In genomic region chr3R:15342432-15342925, dm6 we compare ENCODE assay signal across 1 fruit fly cellular context.
TF ChIP-seq lines count a peak whose summit lies in the region.

No protein-coding gene starts in this region.

TF ChIP-seq in whole organism, embryonic, 481 proteins besides CTCF, POLR2A, EP300 and RAD21 (continued from another document):
- TF ChIP-seq CG17328 (GFP tag; IDR thresholded peaks at IDR 0.05; lab: Robert Waterston, UW) = no peak; the same call in 1 of the 2 replicates
- TF ChIP-seq Dfd (GFP tag; optimal IDR thresholded peaks at IDR 0.05; lab: Kevin White, UChicago) = no peak
- TF ChIP-seq CG34224 (GFP tag; IDR thresholded peaks at IDR 0.05; lab: Robert Waterston, UW; ENCODE audit: partially characterized antibody) = no peak
- TF ChIP-seq CG14050 (GFP tag; IDR thresholded peaks at IDR 0.05; lab: Robert Waterston, UW) = no peak
- TF ChIP-seq CG12104 (GFP tag; optimal IDR thresholded peaks at IDR 0.05; lab: Kevin White, UChicago) = no peak
- no peak for TF ChIP-seq Doc3 (GFP tag; IDR thresholded peaks at IDR 0.05; lab: Robert Waterston, UW; ENCODE audit: partially characterized antibody)
- TF ChIP-seq Fer2 (tag; optimal IDR thresholded peaks at IDR 0.05; lab: Kevin White, UChicago) = no peak
- no peak for TF ChIP-seq CG8944 (GFP tag; optimal IDR thresholded peaks at IDR 0.05; lab: Kevin White, UChicago)
- peak; percentile 9; the same call in 2 of the 4 replicates for TF ChIP-seq Gug (GFP tag; IDR thresholded peaks at IDR 0.05; lab: Robert Waterston, UW)
- TF ChIP-seq unpg (GFP tag; optimal IDR thresholded peaks at IDR 0.05; lab: Kevin White, UChicago) = no peak
- TF ChIP-seq dysf (GFP tag; IDR thresholded peaks at IDR 0.05; lab: Robert Waterston, UW) = peak; percentile 33; the same call in 1 of the 3 replicates
- no peak for TF ChIP-seq pzg (GFP tag; optimal IDR thresholded peaks at IDR 0.05; lab: Kevin White, UChicago)
- TF ChIP-seq CG10654 (GFP tag; optimal IDR thresholded peaks at IDR 0.05; lab: Kevin White, UChicago) = no peak
- no peak for TF ChIP-seq nau (GFP tag; optimal IDR thresholded peaks at IDR 0.05; lab: Kevin White, UChicago)
- TF ChIP-seq Neu2 (GFP tag; optimal IDR thresholded peaks at IDR 0.05; lab: Kevin White, UChicago; ENCODE audit: borderline replicate concordance) = no peak
- no peak for TF ChIP-seq CG9797 (GFP tag; optimal IDR thresholded peaks at IDR 0.05; lab: Kevin White, UChicago)
- TF ChIP-seq CG15269 (tag; optimal IDR thresholded peaks at IDR 0.05; lab: Kevin White, UChicago) = no peak
- no peak for TF ChIP-seq CG3281 (GFP tag; optimal IDR thresholded peaks at IDR 0.05; lab: Kevin White, UChicago)
- no peak for TF ChIP-seq twi (tag; optimal IDR thresholded peaks at IDR 0.05; lab: Kevin White, UChicago)
- TF ChIP-seq CG18011 (GFP tag; optimal IDR thresholded peaks at IDR 0.05; lab: Kevin White, UChicago) = no peak
- TF ChIP-seq CG3407 (GFP tag; optimal IDR thresholded peaks at IDR 0.05; lab: Kevin White, UChicago) = no peak
- no peak for TF ChIP-seq CG12942 (GFP tag; optimal IDR thresholded peaks at IDR 0.05; lab: Kevin White, UChicago)
- peak; percentile 70; the same call in 1 of the 3 replicates for TF ChIP-seq CG34422 (GFP tag; IDR thresholded peaks at IDR 0.05; lab: Robert Waterston, UW)
- no peak for TF ChIP-seq CG15696 (tag; optimal IDR thresholded peaks at IDR 0.05; lab: Kevin White, UChicago)
- peak; percentile 63 for TF ChIP-seq sens (GFP tag; lab: Kevin White, UChicago)
- TF ChIP-seq CG13775 (GFP tag; optimal IDR thresholded peaks at IDR 0.05; lab: Kevin White, UChicago) = no peak
- TF ChIP-seq Blimp-1 (GFP tag; optimal IDR thresholded peaks at IDR 0.05; lab: Kevin White, UChicago) = peak; percentile 63
- no peak for TF ChIP-seq ro (GFP tag; IDR thresholded peaks at IDR 0.05; lab: Robert Waterston, UW)
- TF ChIP-seq hkb (optimal IDR thresholded peaks at IDR 0.05; lab: Kevin White, UChicago) = no peak
- TF ChIP-seq hkb (GFP tag; IDR thresholded peaks at IDR 0.05; lab: Robert Waterston, UW) = 0 out of 2 replicates have a peak, but pooled peaks have one; percentile 23
- TF ChIP-seq Rx (GFP tag; IDR thresholded peaks at IDR 0.05; lab: Robert Waterston, UW) = no peak
- TF ChIP-seq HLH54F (GFP tag; optimal IDR thresholded peaks at IDR 0.05; lab: Kevin White, UChicago) = no peak
- TF ChIP-seq vnd (GFP tag; IDR thresholded peaks at IDR 0.05; lab: Robert Waterston, UW; ENCODE audit: partially characterized antibody) = no peak
- no peak for TF ChIP-seq ash1 (GFP tag; optimal IDR thresholded peaks at IDR 0.05; lab: Kevin White, UChicago)
- no peak for TF ChIP-seq crc (GFP tag; optimal IDR thresholded peaks at IDR 0.05; lab: Kevin White, UChicago)
- TF ChIP-seq CG16863 (GFP tag; optimal IDR thresholded peaks at IDR 0.05; lab: Kevin White, UChicago) = no peak
- TF ChIP-seq dimm (GFP tag; IDR thresholded peaks at IDR 0.05; lab: Robert Waterston, UW) = no peak
- TF ChIP-seq pros (GFP tag; optimal IDR thresholded peaks at IDR 0.05; lab: Kevin White, UChicago) = no peak
- no peak for TF ChIP-seq sqz (GFP tag; optimal IDR thresholded peaks at IDR 0.05; lab: Kevin White, UChicago)
- TF ChIP-seq CG2120 (GFP tag; optimal IDR thresholded peaks at IDR 0.05; lab: Kevin White, UChicago) = no peak
- no peak for TF ChIP-seq CG17612 (GFP tag; IDR thresholded peaks at IDR 0.05; lab: Robert Waterston, UW)
- no peak for TF ChIP-seq zf30C (GFP tag; optimal IDR thresholded peaks at IDR 0.05; lab: Kevin White, UChicago)
- TF ChIP-seq CG4730 (GFP tag; IDR thresholded peaks at IDR 0.05; lab: Robert Waterston, UW) = 0 out of 2 replicates have a peak, but pooled peaks have one; percentile 5
- no peak for TF ChIP-seq CG6765 (GFP tag; optimal IDR thresholded peaks at IDR 0.05; lab: Kevin White, UChicago)
- peak; percentile 34; the same call in 1 of the 2 replicates for TF ChIP-seq esg (GFP tag; conservative IDR thresholded peaks at IDR 0.05; lab: Robert Waterston, UW)
- TF ChIP-seq Doc2 (GFP tag; IDR thresholded peaks at IDR 0.05; lab: Robert Waterston, UW) = no peak
- TF ChIP-seq Mrtf (GFP tag; IDR thresholded peaks at IDR 0.05; lab: Robert Waterston, UW) = no peak
- TF ChIP-seq salm (tag; optimal IDR thresholded peaks at IDR 0.05; lab: Kevin White, UChicago) = no peak
- TF ChIP-seq Pdp1 (GFP tag; optimal IDR thresholded peaks at IDR 0.05; lab: Kevin White, UChicago) = peak in 1 of 2 experiments; percentile 4
- TF ChIP-seq gce (GFP tag; IDR thresholded peaks at IDR 0.05; lab: Robert Waterston, UW) = no peak
- TF ChIP-seq Usf (GFP tag; optimal IDR thresholded peaks at IDR 0.05; lab: Kevin White, UChicago) = no peak
- no peak for TF ChIP-seq MTF-1 (GFP tag; optimal IDR thresholded peaks at IDR 0.05; lab: Kevin White, UChicago; ENCODE audit: borderline replicate concordance)
- TF ChIP-seq Xrp1 (GFP tag; IDR thresholded peaks at IDR 0.05; lab: Robert Waterston, UW) = 0 out of 2 replicates have a peak, but pooled peaks have one; percentile 32
- no peak for TF ChIP-seq CG10431 (GFP tag; optimal IDR thresholded peaks at IDR 0.05; lab: Kevin White, UChicago)
- no peak for TF ChIP-seq luna (GFP tag; optimal IDR thresholded peaks at IDR 0.05; lab: Kevin White, UChicago)
- TF ChIP-seq lbe (GFP tag; optimal IDR thresholded peaks at IDR 0.05; lab: Kevin White, UChicago) = no peak
- no peak for TF ChIP-seq CG13296 (GFP tag; optimal IDR thresholded peaks at IDR 0.05; lab: Kevin White, UChicago)
- no peak for TF ChIP-seq nerfin-1 (tag; optimal IDR thresholded peaks at IDR 0.05; lab: Kevin White, UChicago)
- TF ChIP-seq fd3F (GFP tag; optimal IDR thresholded peaks at IDR 0.05; lab: Kevin White, UChicago) = no peak
- TF ChIP-seq az2 (GFP tag; optimal IDR thresholded peaks at IDR 0.05; lab: Kevin White, UChicago) = no peak
- no peak for TF ChIP-seq PHDP (tag; optimal IDR thresholded peaks at IDR 0.05; lab: Kevin White, UChicago)
- TF ChIP-seq CG14014 (GFP tag; IDR thresholded peaks at IDR 0.05; lab: Robert Waterston, UW) = no peak
- TF ChIP-seq CG10209 (GFP tag; optimal IDR thresholded peaks at IDR 0.05; lab: Kevin White, UChicago) = no peak
- no peak for TF ChIP-seq CG8281 (tag; optimal IDR thresholded peaks at IDR 0.05; lab: Kevin White, UChicago)
- no peak for TF ChIP-seq CG6654 (GFP tag; optimal IDR thresholded peaks at IDR 0.05; lab: Kevin White, UChicago)
- no peak for TF ChIP-seq Myb (GFP tag; optimal IDR thresholded peaks at IDR 0.05; lab: Kevin White, UChicago)
- no peak for TF ChIP-seq CG2116 (GFP tag; optimal IDR thresholded peaks at IDR 0.05; lab: Kevin White, UChicago)
- TF ChIP-seq CoRest (tag; optimal IDR thresholded peaks at IDR 0.05; lab: Kevin White, UChicago) = no peak
- TF ChIP-seq vvl (GFP tag; IDR thresholded peaks at IDR 0.05; lab: Robert Waterston, UW) = no peak
- no peak for TF ChIP-seq otp (GFP tag; IDR thresholded peaks at IDR 0.05; lab: Robert Waterston, UW)
- peak; percentile 64 for TF ChIP-seq Drgx (GFP tag; IDR thresholded peaks at IDR 0.05; lab: Robert Waterston, UW)
- TF ChIP-seq CG10274 (GFP tag; optimal IDR thresholded peaks at IDR 0.05; lab: Kevin White, UChicago) = no peak
- TF ChIP-seq Med (GFP tag; lab: Kevin White, UChicago) = peak; percentile 40
- TF ChIP-seq Eip74EF (GFP tag; optimal IDR thresholded peaks at IDR 0.05; lab: Kevin White, UChicago) = no peak
- TF ChIP-seq crol (GFP tag; IDR thresholded peaks at IDR 0.05; lab: Robert Waterston, UW) = no peak
- TF ChIP-seq da (GFP tag; optimal IDR thresholded peaks at IDR 0.05; lab: Kevin White, UChicago) = no peak
- TF ChIP-seq CG8388 (GFP tag; optimal IDR thresholded peaks at IDR 0.05; lab: Kevin White, UChicago) = no peak
- TF ChIP-seq CG7987 (GFP tag; optimal IDR thresholded peaks at IDR 0.05; lab: Kevin White, UChicago) = no peak
- no peak for TF ChIP-seq hbn (GFP tag; IDR thresholded peaks at IDR 0.05; lab: Robert Waterston, UW; ENCODE audit: partially characterized antibody)
- no peak for TF ChIP-seq Hmr (GFP tag; optimal IDR thresholded peaks at IDR 0.05; lab: Kevin White, UChicago)
- no peak for TF ChIP-seq Deaf1 (tag; optimal IDR thresholded peaks at IDR 0.05; lab: Kevin White, UChicago)
- TF ChIP-seq dmrt11E (tag; optimal IDR thresholded peaks at IDR 0.05; lab: Kevin White, UChicago) = no peak
- TF ChIP-seq Kr (GFP tag; optimal IDR thresholded peaks at IDR 0.05; lab: Kevin White, UChicago) = no peak
- no peak for TF ChIP-seq sisA (GFP tag; IDR thresholded peaks at IDR 0.05; lab: Robert Waterston, UW)
- no peak for TF ChIP-seq mld (GFP tag; IDR thresholded peaks at IDR 0.05; lab: Robert Waterston, UW; ENCODE audit: partially characterized antibody)
- no peak for TF ChIP-seq ATbp (GFP tag; optimal IDR thresholded peaks at IDR 0.05; lab: Kevin White, UChicago)
- no peak for TF ChIP-seq oc (tag; optimal IDR thresholded peaks at IDR 0.05; lab: Kevin White, UChicago)
- TF ChIP-seq lmd (GFP tag; IDR thresholded peaks at IDR 0.05; lab: Robert Waterston, UW) = no peak
- TF ChIP-seq Hand (GFP tag; optimal IDR thresholded peaks at IDR 0.05; lab: Kevin White, UChicago) = no peak
- no peak for TF ChIP-seq CG16815 (GFP tag; optimal IDR thresholded peaks at IDR 0.05; lab: Kevin White, UChicago)
- no peak for TF ChIP-seq CG15514 (GFP tag; optimal IDR thresholded peaks at IDR 0.05; lab: Kevin White, UChicago)
- TF ChIP-seq CG6272 (GFP tag; IDR thresholded peaks at IDR 0.05; lab: Robert Waterston, UW) = no peak
- no peak for TF ChIP-seq vfl (GFP tag; optimal IDR thresholded peaks at IDR 0.05; lab: Kevin White, UChicago)
- TF ChIP-seq jumu (GFP tag; optimal IDR thresholded peaks at IDR 0.05; lab: Kevin White, UChicago) = no peak
- TF ChIP-seq Dbx (GFP tag; IDR thresholded peaks at IDR 0.05; lab: Robert Waterston, UW) = no peak
- TF ChIP-seq Mad (GFP tag; optimal IDR thresholded peaks at IDR 0.05; lab: Kevin White, UChicago) = no peak
- peak; percentile 14 for TF ChIP-seq ind (GFP tag; optimal IDR thresholded peaks at IDR 0.05; lab: Kevin White, UChicago)
- peak; percentile 25; the same call in 2 of the 3 replicates for TF ChIP-seq tgo (GFP tag; IDR thresholded peaks at IDR 0.05; lab: Robert Waterston, UW)
- TF ChIP-seq slbo (GFP tag; IDR thresholded peaks at IDR 0.05; lab: Robert Waterston, UW) = peak; percentile 42; the same call in 1 of the 2 replicates
- peak; percentile 34; the same call in 1 of the 2 replicates for TF ChIP-seq CG14667 (GFP tag; IDR thresholded peaks at IDR 0.05; lab: Robert Waterston, UW)
- no peak for TF ChIP-seq Sry-δ (GFP tag; optimal IDR thresholded peaks at IDR 0.05; lab: Kevin White, UChicago)
- no peak for TF ChIP-seq CG1602 (GFP tag; optimal IDR thresholded peaks at IDR 0.05; lab: Kevin White, UChicago)
- no peak for TF ChIP-seq shn (GFP tag; optimal IDR thresholded peaks at IDR 0.05; lab: Kevin White, UChicago)
- TF ChIP-seq CG6254 (GFP tag; optimal IDR thresholded peaks at IDR 0.05; lab: Kevin White, UChicago) = no peak
- TF ChIP-seq row (GFP tag; IDR thresholded peaks at IDR 0.05; lab: Robert Waterston, UW) = peak; percentile 12; the same call in 1 of the 3 replicates
- TF ChIP-seq CG11093 (GFP tag; IDR thresholded peaks at IDR 0.05; lab: Robert Waterston, UW) = 0 out of 3 replicates have a peak, but pooled peaks have one; percentile 9
- no peak for TF ChIP-seq CG4617 (GFP tag; optimal IDR thresholded peaks at IDR 0.05; lab: Kevin White, UChicago; ENCODE audit: borderline replicate concordance)
- TF ChIP-seq Adf1 (GFP tag; IDR thresholded peaks at IDR 0.05; lab: Robert Waterston, UW) = no peak
- no peak for TF ChIP-seq CG16779 (GFP tag; IDR thresholded peaks at IDR 0.05; lab: Robert Waterston, UW)
- no peak for TF ChIP-seq Dip2 (GFP tag; IDR thresholded peaks at IDR 0.05; lab: Robert Waterston, UW)
- no peak for TF ChIP-seq bbx (GFP tag; IDR thresholded peaks at IDR 0.05; lab: Robert Waterston, UW; ENCODE audit: partially characterized antibody)
- no peak for TF ChIP-seq CG7372 (GFP tag; IDR thresholded peaks at IDR 0.05; lab: Robert Waterston, UW)
- no peak for TF ChIP-seq her (GFP tag; optimal IDR thresholded peaks at IDR 0.05; lab: Kevin White, UChicago)
- no peak for TF ChIP-seq CG13424 (tag; optimal IDR thresholded peaks at IDR 0.05; lab: Kevin White, UChicago)
- no peak for TF ChIP-seq knrl (GFP tag; IDR thresholded peaks at IDR 0.05; lab: Robert Waterston, UW; ENCODE audit: partially characterized antibody)
- no peak for TF ChIP-seq Ada2b (GFP tag; IDR thresholded peaks at IDR 0.05; lab: Robert Waterston, UW)
- no peak for TF ChIP-seq ato (GFP tag; IDR thresholded peaks at IDR 0.05; lab: Robert Waterston, UW; ENCODE audit: partially characterized antibody)
- no peak for TF ChIP-seq Taf1 (GFP tag; IDR thresholded peaks at IDR 0.05; lab: Robert Waterston, UW)
